Worm (Caenorhabditis elegans) whole organism, L2 larva: ENCODE measurements around the gene F58A6.2.

ENCODE experiments used
- alr-1 ChIP-seq: fragments of 150-350 bp; optimal IDR thresholded peaks from 2 replicates; lab custom pipeline; 2014; ENCODE audit warnings: missing biosample characterization, missing genetic modification characterization
- blmp-1 ChIP-seq: sonication (generic microtip); optimal IDR thresholded peaks from 2 replicates; lab custom pipeline; 2017; ENCODE audit warnings: missing genetic modification characterization, mild to moderate bottlenecking, missing compliant biosample characterization, antibody characterized with exemption, moderate library complexity; ENCODE audit not compliant: insufficient read depth
- ceh-16 ChIP-seq: fragments of 150-350 bp; optimal IDR thresholded peaks from 2 replicates; lab custom pipeline; 2014; ENCODE audit warnings: missing biosample characterization, missing genetic modification characterization
- elt-1 ChIP-seq: fragments of 150-350 bp; optimal IDR thresholded peaks from 2 replicates; lab custom pipeline; 2014; ENCODE audit warnings: missing biosample characterization, missing genetic modification characterization
- lin-13 ChIP-seq: fragments of 150-350 bp; optimal IDR thresholded peaks from 2 replicates; lab custom pipeline; 2014; ENCODE audit warnings: missing biosample characterization, missing genetic modification reagents, missing genetic modification characterization
- lsy-2 ChIP-seq, 2 experiments: fragments of 150-350 bp in 1 of 2; sonication (generic microtip) in 1 of 2; optimal IDR thresholded peaks; 2 replicates each; lab custom pipeline; 2014 to 2017; ENCODE audit warnings: missing biosample characterization in 2 of 2, missing genetic modification characterization in 2 of 2
- nhr-11 ChIP-seq: fragments of 150-350 bp; optimal IDR thresholded peaks from 2 replicates; lab custom pipeline; 2014; ENCODE audit warnings: missing biosample characterization, missing genetic modification characterization
- nhr-23 ChIP-seq: fragments of 150-350 bp; optimal IDR thresholded peaks from 2 replicates; lab custom pipeline; 2014; ENCODE audit warnings: missing biosample characterization, missing genetic modification reagents, missing genetic modification characterization
- skn-1 ChIP-seq: sonication (generic microtip); optimal IDR thresholded peaks from 2 replicates; lab custom pipeline; 2017; ENCODE audit warnings: missing biosample characterization, missing genetic modification characterization
- snpc-4 ChIP-seq: fragments of 150-350 bp; optimal IDR thresholded peaks from 2 replicates; lab custom pipeline; 2014; ENCODE audit warnings: missing biosample characterization, missing genetic modification characterization

DNA sequence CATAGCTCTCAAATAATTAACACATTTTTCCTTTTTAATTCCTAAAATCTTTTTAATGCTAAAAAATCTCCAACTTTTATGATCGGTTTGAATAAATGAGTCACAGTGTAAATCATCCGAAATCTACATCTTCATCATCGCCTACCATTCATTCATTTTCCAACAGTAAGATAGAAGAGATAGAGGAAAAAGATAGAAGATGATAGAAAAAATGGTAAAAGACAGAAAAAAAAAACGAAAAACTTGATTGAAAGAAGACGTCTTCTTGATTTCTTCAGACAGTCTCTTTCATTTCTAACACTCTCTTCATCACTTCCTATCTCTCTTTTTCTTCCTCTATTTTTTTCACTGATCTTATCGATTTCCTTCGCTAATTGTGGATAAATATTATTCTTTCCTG lies 33.3 kb upstream of the F58A6.2 start:
- no peak for TF ChIP-seq snpc-4 (tag; lab: Kevin White, UChicago)
- no peak for TF ChIP-seq nhr-23
- no peak for TF ChIP-seq elt-1
- no peak for TF ChIP-seq lsy-2 (tag; optimal IDR thresholded peaks at IDR 0.05; lab: Kevin White, UChicago)
- no peak for TF ChIP-seq lin-13 (GFP tag; lab: Kevin White, UChicago)
- TF ChIP-seq nhr-11 (tag; lab: Kevin White, UChicago): no peak
- no peak for TF ChIP-seq ceh-16 (tag; lab: Kevin White, UChicago)
- TF ChIP-seq blmp-1 (tag; lab: Kevin White, UChicago): peak; percentile 46
- no peak for TF ChIP-seq skn-1 (tag; lab: Kevin White, UChicago)
- no peak for TF ChIP-seq alr-1 (tag; lab: Kevin White, UChicago)
